Fruit fly (Drosophila melanogaster) whole organism, embryonic: ENCODE data around the gene spd-2.

ENCODE experiments used
- B-H2 ChIP-seq: fragments of 200-800 bp; sonication (Bioruptor generic); optimal IDR thresholded peaks from 2 replicates; lab custom pipeline; 2018; ENCODE audit warnings: missing biosample characterization, mild to moderate bottlenecking, missing genetic modification characterization
- CG1024 ChIP-seq: fragments of 200-800 bp; sonication (Bioruptor generic); IDR thresholded peaks from 2 replicates; pipeline ENCODE4 v1.3.6; 2022; ENCODE audit warnings: missing biosample characterization, missing genetic modification characterization
- CG10267 ChIP-seq: fragments of 200-800 bp; sonication (Bioruptor generic); optimal IDR thresholded peaks from 2 replicates; lab custom pipeline; 2018; ENCODE audit warnings: missing biosample characterization, mild to moderate bottlenecking, missing genetic modification characterization, moderate library complexity
- CG10321 ChIP-seq: fragments of 200-800 bp; sonication (Bioruptor generic); IDR thresholded peaks from 2 replicates; pipeline ENCODE4 v1.3.6; 2022; ENCODE audit warnings: missing biosample characterization, missing genetic modification characterization
- CG10543 ChIP-seq: fragments of 200-800 bp; sonication (Bioruptor generic); optimal IDR thresholded peaks from 3 replicates; lab custom pipeline; 2017; ENCODE audit warnings: missing biosample characterization, mild to moderate bottlenecking, missing genetic modification characterization, moderate library complexity
- CG11247 ChIP-seq: fragments of 200-800 bp; sonication (Bioruptor generic); IDR thresholded peaks from 2 replicates; pipeline ENCODE4 v1.3.6; 2022; ENCODE audit warnings: missing biosample characterization, missing genetic modification characterization
- CG12942 ChIP-seq: fragments of 200-800 bp; sonication (Bioruptor generic); optimal IDR thresholded peaks from 3 replicates; lab custom pipeline; 2016; ENCODE audit warnings: missing biosample characterization, missing genetic modification characterization
- CG1529 ChIP-seq: fragments of 200-800 bp; sonication (Bioruptor generic); optimal IDR thresholded peaks from 3 replicates; lab custom pipeline; 2018; ENCODE audit warnings: missing biosample characterization, missing genetic modification characterization
- CG15601 ChIP-seq: fragments of 200-800 bp; sonication (Bioruptor generic); optimal IDR thresholded peaks from 3 replicates; lab custom pipeline; 2019; ENCODE audit warnings: missing biosample characterization, mild to moderate bottlenecking, missing genetic modification characterization, moderate library complexity
- CG15696 ChIP-seq: fragments of 200-800 bp; sonication (Bioruptor generic); optimal IDR thresholded peaks from 2 replicates; lab custom pipeline; 2019; ENCODE audit warnings: missing biosample characterization, mild to moderate bottlenecking, missing genetic modification characterization, moderate library complexity
- CG17802 ChIP-seq: fragments of 200-800 bp; sonication (Bioruptor generic); optimal IDR thresholded peaks from 2 replicates; lab custom pipeline; 2018; ENCODE audit warnings: missing biosample characterization, mild to moderate bottlenecking, missing genetic modification characterization, moderate library complexity
- CG2199 ChIP-seq: fragments of 200-800 bp; sonication (Bioruptor generic); IDR thresholded peaks from 3 replicates; pipeline ENCODE4 v1.3.6; 2022; ENCODE audit warnings: missing biosample characterization, missing genetic modification characterization
- CG34376 ChIP-seq: fragments of 200-800 bp; sonication (Bioruptor generic); optimal IDR thresholded peaks from 2 replicates; lab custom pipeline; 2018; ENCODE audit warnings: missing biosample characterization, mild to moderate bottlenecking, missing genetic modification characterization
- CG6689 ChIP-seq: fragments of 200-800 bp; sonication (Bioruptor generic); IDR thresholded peaks from 2 replicates; pipeline ENCODE4 v1.3.6; 2022; ENCODE audit warnings: missing biosample characterization, missing genetic modification characterization
- CG8290 ChIP-seq, 3 experiments: fragments of 200-800 bp; sonication (Bioruptor generic); optimal IDR thresholded peaks; 2 replicates each; lab custom pipeline; 2016 to 2019; ENCODE audit warnings: missing biosample characterization in 3 of 3, missing genetic modification characterization in 3 of 3, mild to moderate bottlenecking in 2 of 3, moderate library complexity in 1 of 3
- CG9932 ChIP-seq: fragments of 200-800 bp; sonication (Bioruptor generic); IDR thresholded peaks from 2 replicates; pipeline ENCODE4 v1.3.6; 2022; ENCODE audit warnings: missing biosample characterization, missing genetic modification characterization
- Chrac-16 ChIP-seq: fragments of 200-800 bp; sonication (Bioruptor generic); optimal IDR thresholded peaks from 3 replicates; lab custom pipeline; 2016; ENCODE audit warnings: missing biosample characterization, missing genetic modification characterization
- CrebB ChIP-seq: fragments of 200-800 bp; sonication (Bioruptor generic); optimal IDR thresholded peaks from 3 replicates; lab custom pipeline; 2018; ENCODE audit warnings: missing biosample characterization, mild to moderate bottlenecking, missing genetic modification characterization
- Dbx ChIP-seq: fragments of 200-800 bp; sonication (Bioruptor generic); IDR thresholded peaks from 3 replicates; pipeline ENCODE4 v1.3.6; 2022; ENCODE audit warnings: missing biosample characterization, missing genetic modification characterization
- Ets65A ChIP-seq: fragments of 200-800 bp; sonication (Bioruptor generic); peaks from one replicate; lab custom pipeline; 2016; ENCODE audit warnings: missing biosample characterization, missing genetic modification characterization
- HmgD ChIP-seq: fragments of 200-800 bp; sonication (Bioruptor generic); optimal IDR thresholded peaks from 3 replicates; lab custom pipeline; 2016; ENCODE audit warnings: missing biosample characterization, missing genetic modification characterization
- HmgZ ChIP-seq: fragments of 200-800 bp; sonication (Bioruptor generic); optimal IDR thresholded peaks from 2 replicates; lab custom pipeline; 2018; ENCODE audit warnings: missing biosample characterization, mild to moderate bottlenecking, missing genetic modification characterization
- Med ChIP-seq: fragments of 200-800 bp; sonication (Bioruptor generic); peaks from one replicate; lab custom pipeline; 2016; ENCODE audit warnings: missing biosample characterization, missing genetic modification characterization, mild to moderate bottlenecking, inconsistent platforms, moderate library complexity
- NC2β ChIP-seq: fragments of 200-800 bp; sonication (Bioruptor generic); optimal IDR thresholded peaks from 2 replicates; lab custom pipeline; 2016; ENCODE audit warnings: missing biosample characterization, missing genetic modification characterization
- Sox102F ChIP-seq: fragments of 200-800 bp; sonication (Bioruptor generic); optimal IDR thresholded peaks from 2 replicates; lab custom pipeline; 2018; ENCODE audit warnings: missing biosample characterization, mild to moderate bottlenecking, missing genetic modification characterization, moderate library complexity
- Sry-δ ChIP-seq: fragments of 200-800 bp; sonication (Bioruptor generic); optimal IDR thresholded peaks from 2 replicates; lab custom pipeline; 2016; ENCODE audit warnings: missing biosample characterization, missing genetic modification characterization
- ac ChIP-seq: fragments of 200-800 bp; sonication (Bioruptor generic); optimal IDR thresholded peaks from 3 replicates; lab custom pipeline; 2017; ENCODE audit warnings: missing biosample characterization, mild to moderate bottlenecking, missing genetic modification characterization
- bbx ChIP-seq: fragments of 200-800 bp; sonication (Bioruptor generic); IDR thresholded peaks from 2 replicates; pipeline ENCODE4 v1.3.6; 2022; ENCODE audit warnings: missing biosample characterization, missing genetic modification characterization; ENCODE audit not compliant: partially characterized antibody
- br ChIP-seq: fragments of >200 bp; optimal IDR thresholded peaks from 2 replicates; lab custom pipeline; 2017
- fd102C ChIP-seq: fragments of 200-800 bp; sonication (Bioruptor generic); optimal IDR thresholded peaks from 2 replicates; lab custom pipeline; 2018; ENCODE audit warnings: missing biosample characterization, mild to moderate bottlenecking, missing genetic modification characterization, moderate library complexity
- fru ChIP-seq: fragments of >200 bp; optimal IDR thresholded peaks from 2 replicates; lab custom pipeline; 2017
- inv ChIP-seq: fragments of 200-800 bp; sonication (Bioruptor generic); IDR thresholded peaks from 2 replicates; pipeline ENCODE4 v1.3.6; 2022; ENCODE audit warnings: missing biosample characterization, missing genetic modification characterization; ENCODE audit not compliant: partially characterized antibody
- jigr1 ChIP-seq: fragments of 200-800 bp; sonication (Bioruptor generic); IDR thresholded peaks from 3 replicates; pipeline ENCODE4 v1.3.6; 2022; ENCODE audit warnings: missing biosample characterization, missing genetic modification characterization
- knrl ChIP-seq: fragments of 200-800 bp; sonication (Bioruptor generic); IDR thresholded peaks from 3 replicates; pipeline ENCODE4 v1.3.6; 2022; ENCODE audit warnings: missing biosample characterization, missing genetic modification characterization; ENCODE audit not compliant: partially characterized antibody
- lola ChIP-seq, 3 experiments: fragments of >200 bp in 2 of 3; fragments of 200-800 bp in 1 of 3; sonication (Bioruptor generic) in 1 of 3; optimal IDR thresholded peaks; 2 replicates each; lab custom pipeline; 2017 to 2019; ENCODE audit warnings: missing biosample characterization in 3 of 3, missing genetic modification characterization in 3 of 3, mild to moderate bottlenecking in 1 of 3, moderate library complexity in 1 of 3
- mam ChIP-seq: fragments of 200-800 bp; sonication (Bioruptor generic); optimal IDR thresholded peaks from 3 replicates; lab custom pipeline; 2016; ENCODE audit warnings: missing biosample characterization, missing genetic modification characterization
- mirr ChIP-seq: fragments of 200-800 bp; sonication (Bioruptor generic); optimal IDR thresholded peaks from 3 replicates; lab custom pipeline; 2018; ENCODE audit warnings: missing biosample characterization, mild to moderate bottlenecking, missing genetic modification characterization
- nau ChIP-seq: fragments of 200-800 bp; sonication (Bioruptor generic); optimal IDR thresholded peaks from 3 replicates; lab custom pipeline; 2017; ENCODE audit warnings: missing biosample characterization, mild to moderate bottlenecking, missing genetic modification characterization, missing genetic modification reagents
- pfk ChIP-seq: fragments of 200-800 bp; sonication (Bioruptor generic); optimal IDR thresholded peaks from 2 replicates; lab custom pipeline; 2018; ENCODE audit warnings: missing biosample characterization, mild to moderate bottlenecking, missing genetic modification characterization, moderate library complexity
- pho ChIP-seq: fragments of 200-800 bp; sonication (Bioruptor generic); optimal IDR thresholded peaks from 2 replicates; lab custom pipeline; 2016; ENCODE audit warnings: missing biosample characterization, missing genetic modification characterization
- phol ChIP-seq: fragments of 200-800 bp; sonication (Bioruptor generic); optimal IDR thresholded peaks from 3 replicates; lab custom pipeline; 2018; ENCODE audit warnings: missing biosample characterization, mild to moderate bottlenecking, missing genetic modification characterization, moderate library complexity
- psq ChIP-seq: fragments of 200-800 bp; sonication (Bioruptor generic); optimal IDR thresholded peaks from 2 replicates; lab custom pipeline; 2017; ENCODE audit warnings: missing biosample characterization, missing genetic modification characterization
- pzg ChIP-seq: fragments of 200-800 bp; sonication (Bioruptor generic); optimal IDR thresholded peaks from 3 replicates; lab custom pipeline; 2018; ENCODE audit warnings: missing biosample characterization, mild to moderate bottlenecking, missing genetic modification characterization, moderate library complexity
- sisA ChIP-seq: fragments of 200-800 bp; sonication (Bioruptor generic); IDR thresholded peaks from 2 replicates; pipeline ENCODE4 v1.3.6; 2022; ENCODE audit warnings: missing biosample characterization, missing genetic modification characterization
- slp2 ChIP-seq: fragments of 200-800 bp; sonication (Bioruptor generic); optimal IDR thresholded peaks from 2 replicates; lab custom pipeline; 2016; ENCODE audit warnings: missing biosample characterization, missing genetic modification characterization
- sna ChIP-seq: fragments of 200-800 bp; sonication (Bioruptor generic); IDR thresholded peaks from 2 replicates; pipeline ENCODE4 v1.3.6; 2022; ENCODE audit warnings: missing biosample characterization, missing genetic modification characterization; ENCODE audit not compliant: partially characterized antibody
- toy ChIP-seq: fragments of 200-800 bp; sonication (Bioruptor generic); IDR thresholded peaks from 2 replicates; pipeline ENCODE4 v1.3.6; 2022; ENCODE audit warnings: missing biosample characterization, missing genetic modification characterization
- trem ChIP-seq: fragments of 200-800 bp; optimal IDR thresholded peaks from 3 replicates; lab custom pipeline; 2019; ENCODE audit warnings: missing biosample characterization, mild to moderate bottlenecking, missing genetic modification characterization, moderate library complexity
- vnd ChIP-seq: fragments of 200-800 bp; sonication (Bioruptor generic); IDR thresholded peaks from 3 replicates; pipeline ENCODE4 v1.3.6; 2022; ENCODE audit warnings: missing biosample characterization, missing genetic modification characterization; ENCODE audit not compliant: partially characterized antibody
- zen ChIP-seq: fragments of 200-800 bp; sonication (Bioruptor generic); optimal IDR thresholded peaks from 3 replicates; lab custom pipeline; 2018; ENCODE audit warnings: missing biosample characterization, mild to moderate bottlenecking, missing genetic modification characterization, moderate library complexity

Gene spd-2

DNA sequence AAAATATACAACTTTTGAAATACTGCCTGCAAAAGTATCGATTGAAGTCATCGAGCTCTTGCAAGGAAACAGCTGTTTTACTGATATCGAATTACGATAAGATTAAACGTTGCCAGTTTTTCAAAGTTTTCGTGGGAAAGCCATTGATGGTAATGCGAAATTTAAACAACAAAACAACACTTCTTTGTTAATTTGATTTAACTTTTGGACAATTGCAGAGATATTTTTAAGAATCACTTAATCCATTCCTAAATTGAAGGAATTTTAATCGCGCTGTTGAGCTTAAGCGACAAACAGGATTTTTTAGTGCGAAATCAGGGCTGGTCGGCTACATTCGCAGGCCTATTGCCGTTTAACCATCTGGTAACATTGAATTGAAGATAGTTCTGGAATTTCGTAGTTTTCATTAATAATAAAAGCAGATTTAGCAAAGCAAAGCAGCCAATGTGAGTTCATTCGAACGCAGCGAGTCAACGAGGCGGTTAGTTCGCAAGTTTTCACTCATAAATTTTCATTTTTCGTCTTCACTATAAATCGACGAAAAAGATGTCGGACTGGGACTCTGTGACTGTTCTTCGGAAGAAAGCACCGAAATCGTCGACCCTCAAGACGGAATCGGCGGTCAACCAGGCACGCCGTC is 20.4 kb downstream of the spd-2 start, which contains the start of gene mbf1 (continued):
- peak; percentile 41; the same call in 1 of the 2 replicates for TF ChIP-seq CG9932 (GFP tag; lab: Robert Waterston, UW)
- no peak for TF ChIP-seq CG1024 (GFP tag; lab: Robert Waterston, UW)
- TF ChIP-seq nau: no peak
- TF ChIP-seq CG17802 (tag; lab: Kevin White, UChicago): no peak
- peak; percentile 62 for TF ChIP-seq phol (tag; lab: Kevin White, UChicago)
- no peak for TF ChIP-seq Chrac-16
- TF ChIP-seq CG15601: peak; percentile 21
- no peak for TF ChIP-seq CrebB (tag; lab: Kevin White, UChicago)
- TF ChIP-seq zen: peak; percentile 21
- no peak for TF ChIP-seq CG10321 (GFP tag; lab: Robert Waterston, UW)
- no peak for TF ChIP-seq CG1529
- peak; percentile 24 for TF ChIP-seq B-H2 (GFP tag; lab: Kevin White, UChicago)
- no peak for TF ChIP-seq jigr1 (GFP tag; lab: Robert Waterston, UW)
- peak; percentile 84 for TF ChIP-seq Med (GFP tag; lab: Kevin White, UChicago)
- TF ChIP-seq CG2199: no peak
- no peak for TF ChIP-seq CG8290 (GFP tag; optimal IDR thresholded peaks at IDR 0.05; lab: Kevin White, UChicago)
- TF ChIP-seq CG8290 (tag; optimal IDR thresholded peaks at IDR 0.05; lab: Kevin White, UChicago): peak; percentile 7 to 39
- peak; percentile 73 for TF ChIP-seq sna (GFP tag; lab: Robert Waterston, UW)
- no peak for TF ChIP-seq fru (lab: Kevin White, UChicago)
- TF ChIP-seq Dbx: 0 out of 3 replicates have a peak, but pooled peaks have one; percentile 14
- peak; percentile 9 for TF ChIP-seq NC2β
- TF ChIP-seq mam (GFP tag; lab: Kevin White, UChicago): peak; percentile 37
- peak; percentile 90 for TF ChIP-seq pzg
- TF ChIP-seq HmgD: peak; percentile 39
- TF ChIP-seq CG10267: peak; percentile 48
- TF ChIP-seq toy (GFP tag; lab: Robert Waterston, UW): no peak
- TF ChIP-seq pfk (GFP tag; lab: Kevin White, UChicago): no peak
- peak; percentile 51; the same call in 2 of the 3 replicates for TF ChIP-seq knrl (GFP tag; lab: Robert Waterston, UW)
- no peak for TF ChIP-seq psq (GFP tag; lab: Kevin White, UChicago)
- TF ChIP-seq ac: no peak
- TF ChIP-seq Ets65A (GFP tag; lab: Kevin White, UChicago): peak; percentile 71
- TF ChIP-seq trem (tag; lab: Kevin White, UChicago): peak; percentile 84
- TF ChIP-seq CG34376 (GFP tag; lab: Kevin White, UChicago): peak; percentile 16
- TF ChIP-seq fd102C: no peak
- no peak for TF ChIP-seq CG15696 (tag; lab: Kevin White, UChicago)
- no peak for TF ChIP-seq mirr (GFP tag; lab: Kevin White, UChicago)
- TF ChIP-seq Sry-δ (GFP tag; lab: Kevin White, UChicago): peak; percentile 79
- TF ChIP-seq CG10543: no peak
- peak; percentile 37 for TF ChIP-seq pho (GFP tag; lab: Kevin White, UChicago)
- no peak for TF ChIP-seq lola (GFP tag; optimal IDR thresholded peaks at IDR 0.05; lab: Kevin White, UChicago)
- TF ChIP-seq br (lab: Kevin White, UChicago): no peak
- no peak for TF ChIP-seq vnd (GFP tag; lab: Robert Waterston, UW)
- no peak for TF ChIP-seq CG12942
- TF ChIP-seq sisA (GFP tag; lab: Robert Waterston, UW): no peak
- TF ChIP-seq HmgZ: peak; percentile 53
- TF ChIP-seq CG6689: no peak
- peak; percentile 20 for TF ChIP-seq slp2 (GFP tag; lab: Kevin White, UChicago)
- TF ChIP-seq inv: peak; percentile 48; the same call in 1 of the 2 replicates
- no peak for TF ChIP-seq Sox102F (GFP tag; lab: Kevin White, UChicago)
- TF ChIP-seq bbx (GFP tag; lab: Robert Waterston, UW): peak; percentile 14
- TF ChIP-seq CG11247: no peak
